Worm (Caenorhabditis elegans) whole organism, mixed stage, embryonic: Measurements from ENCODE around the gene T26G10.3.

Source experiments
- mep-1 ChIP-seq: fragments of 150-350 bp; optimal IDR thresholded peaks from 2 replicates; lab custom pipeline; 2017; ENCODE audit warnings: missing biosample characterization, missing genetic modification reagents, missing genetic modification characterization, inconsistent platforms
- snpc-4 ChIP-seq: fragments of 150-350 bp; optimal IDR thresholded peaks from 2 replicates; lab custom pipeline; 2014; ENCODE audit warnings: missing biosample characterization, missing genetic modification characterization
- unc-62 ChIP-seq: fragments of 150-350 bp; optimal IDR thresholded peaks from 2 replicates; lab custom pipeline; 2014; ENCODE audit warnings: missing biosample characterization, missing genetic modification reagents, missing genetic modification characterization

ce11 chrIII:9434999-9435398 is 21.8 kb upstream of the T26G10.3 start:
- no peak for TF ChIP-seq snpc-4 (tag; lab: Kevin White, UChicago)
- TF ChIP-seq mep-1 (tag; lab: Kevin White, UChicago) = no peak
- TF ChIP-seq unc-62 = no peak
